Worm (Caenorhabditis elegans) whole organism, L2 larva: ENCODE data around the gene ver-3.

Experiments
- C34F6.9 ChIP-seq: fragments of 150-350 bp; optimal IDR thresholded peaks from 2 replicates; lab custom pipeline; 2014; ENCODE audit warnings: missing biosample characterization, missing genetic modification characterization
- F13H6.1 ChIP-seq: sonication (generic microtip); optimal IDR thresholded peaks from 2 replicates; lab custom pipeline; 2016; ENCODE audit warnings: missing genetic modification characterization, missing compliant biosample characterization
- R02D3.7 ChIP-seq: fragments of 150-350 bp; optimal IDR thresholded peaks from 2 replicates; lab custom pipeline; 2014; ENCODE audit warnings: missing biosample characterization, missing genetic modification characterization
- Y55F3AM.14 ChIP-seq: fragments of 200-800 bp; sonication (Bioruptor generic); optimal IDR thresholded peaks from 2 replicates; lab custom pipeline; 2018; ENCODE audit warnings: mild to moderate bottlenecking, missing genetic modification characterization, missing compliant biosample characterization
- ZK546.5 ChIP-seq: sonication (generic microtip); optimal IDR thresholded peaks from 2 replicates; lab custom pipeline; 2017; ENCODE audit warnings: missing biosample characterization, missing genetic modification characterization
- ama-1 ChIP-seq: fragments of 150-350 bp; optimal IDR thresholded peaks from 2 replicates; lab custom pipeline; 2018; ENCODE audit warnings: inconsistent platforms
- blmp-1 ChIP-seq: sonication (generic microtip); optimal IDR thresholded peaks from 2 replicates; lab custom pipeline; 2017; ENCODE audit warnings: missing genetic modification characterization, mild to moderate bottlenecking, missing compliant biosample characterization, antibody characterized with exemption, moderate library complexity; ENCODE audit not compliant: insufficient read depth
- crh-2 ChIP-seq: sonication (generic microtip); optimal IDR thresholded peaks from 2 replicates; lab custom pipeline; 2017; ENCODE audit warnings: missing biosample characterization, missing genetic modification characterization
- dmd-4 ChIP-seq: sonication (generic microtip); optimal IDR thresholded peaks from 2 replicates; lab custom pipeline; 2017; ENCODE audit warnings: missing biosample characterization, missing genetic modification characterization
- egl-27 ChIP-seq: sonication (generic microtip); optimal IDR thresholded peaks from 3 replicates; lab custom pipeline; 2017; ENCODE audit warnings: missing biosample characterization, missing genetic modification reagents, missing genetic modification characterization
- elt-1 ChIP-seq: fragments of 150-350 bp; optimal IDR thresholded peaks from 2 replicates; lab custom pipeline; 2014; ENCODE audit warnings: missing biosample characterization, missing genetic modification characterization
- elt-3 ChIP-seq: sonication (generic microtip); optimal IDR thresholded peaks from 2 replicates; lab custom pipeline; 2017; ENCODE audit warnings: missing biosample characterization, missing genetic modification characterization
- fos-1 ChIP-seq: fragments of 150-350 bp; optimal IDR thresholded peaks from 2 replicates; lab custom pipeline; 2014; ENCODE audit warnings: missing biosample characterization, missing genetic modification characterization
- gmeb-1 ChIP-seq: fragments of 150-350 bp; optimal IDR thresholded peaks from 2 replicates; lab custom pipeline; 2014; ENCODE audit warnings: missing biosample characterization, missing genetic modification characterization
- lin-13 ChIP-seq: fragments of 150-350 bp; optimal IDR thresholded peaks from 2 replicates; lab custom pipeline; 2014; ENCODE audit warnings: missing biosample characterization, missing genetic modification reagents, missing genetic modification characterization
- lin-39 ChIP-seq: fragments of 150-350 bp; optimal IDR thresholded peaks from 2 replicates; lab custom pipeline; 2014; ENCODE audit warnings: missing biosample characterization, missing genetic modification reagents, missing genetic modification characterization
- mdl-1 ChIP-seq, 2 experiments: fragments of 150-350 bp in 1 of 2; sonication (generic microtip) in 1 of 2; optimal IDR thresholded peaks; 2 replicates each; lab custom pipeline; 2017; ENCODE audit warnings: missing biosample characterization in 2 of 2, missing genetic modification characterization in 2 of 2
- nhr-10 ChIP-seq: sonication (generic microtip); optimal IDR thresholded peaks from 2 replicates; lab custom pipeline; 2017; ENCODE audit warnings: missing biosample characterization, missing genetic modification characterization
- nhr-11 ChIP-seq: fragments of 150-350 bp; optimal IDR thresholded peaks from 2 replicates; lab custom pipeline; 2014; ENCODE audit warnings: missing biosample characterization, missing genetic modification characterization
- nhr-12 ChIP-seq: fragments of 150-350 bp; optimal IDR thresholded peaks from 2 replicates; lab custom pipeline; 2014; ENCODE audit warnings: missing biosample characterization, missing genetic modification characterization
- nhr-21 ChIP-seq: fragments of 150-350 bp; optimal IDR thresholded peaks from 2 replicates; lab custom pipeline; 2014; ENCODE audit warnings: missing biosample characterization, missing genetic modification characterization
- nhr-25 ChIP-seq: fragments of 150-350 bp; sonication (generic microtip); optimal IDR thresholded peaks from 3 replicates; lab custom pipeline; 2014; ENCODE audit warnings: missing biosample characterization, missing genetic modification characterization
- nhr-6 ChIP-seq: fragments of 150-350 bp; optimal IDR thresholded peaks from 2 replicates; lab custom pipeline; 2014; ENCODE audit warnings: missing biosample characterization, missing genetic modification characterization
- sem-4 ChIP-seq: fragments of 150-350 bp; optimal IDR thresholded peaks from 2 replicates; lab custom pipeline; 2014; ENCODE audit warnings: missing biosample characterization, missing genetic modification reagents, missing genetic modification characterization
- skn-1 ChIP-seq: sonication (generic microtip); optimal IDR thresholded peaks from 2 replicates; lab custom pipeline; 2017; ENCODE audit warnings: missing biosample characterization, missing genetic modification characterization
- sma-3 ChIP-seq: sonication (generic microtip); optimal IDR thresholded peaks from 2 replicates; lab custom pipeline; 2016; ENCODE audit warnings: missing genetic modification reagents, missing genetic modification characterization, missing compliant biosample characterization
- sma-9 ChIP-seq, 2 experiments: fragments of 150-350 bp in 1 of 2; sonication (generic microtip) in 1 of 2; optimal IDR thresholded peaks; 2 replicates each; lab custom pipeline; 2014 to 2016; ENCODE audit warnings: missing genetic modification characterization in 2 of 2, mild to moderate bottlenecking in 1 of 2, missing biosample characterization in 1 of 2, missing compliant biosample characterization in 1 of 2, missing genetic modification reagents in 1 of 2, moderate library complexity in 1 of 2
- unc-55 ChIP-seq: fragments of 150-350 bp; sonication (generic microtip); optimal IDR thresholded peaks from 3 replicates; lab custom pipeline; 2014; ENCODE audit warnings: missing biosample characterization, missing genetic modification reagents, missing genetic modification characterization
- ztf-1 ChIP-seq: fragments of 200-800 bp; sonication (Bioruptor generic); conservative IDR thresholded peaks from 2 replicates; pipeline ENCODE4 v1.3.6; 2022; ENCODE audit warnings: missing genetic modification characterization, missing compliant biosample characterization
- ztf-11 ChIP-seq: sonication (generic microtip); optimal IDR thresholded peaks from 2 replicates; lab custom pipeline; 2017; ENCODE audit warnings: missing biosample characterization, missing genetic modification characterization

The ver-3 gene

DNA sequence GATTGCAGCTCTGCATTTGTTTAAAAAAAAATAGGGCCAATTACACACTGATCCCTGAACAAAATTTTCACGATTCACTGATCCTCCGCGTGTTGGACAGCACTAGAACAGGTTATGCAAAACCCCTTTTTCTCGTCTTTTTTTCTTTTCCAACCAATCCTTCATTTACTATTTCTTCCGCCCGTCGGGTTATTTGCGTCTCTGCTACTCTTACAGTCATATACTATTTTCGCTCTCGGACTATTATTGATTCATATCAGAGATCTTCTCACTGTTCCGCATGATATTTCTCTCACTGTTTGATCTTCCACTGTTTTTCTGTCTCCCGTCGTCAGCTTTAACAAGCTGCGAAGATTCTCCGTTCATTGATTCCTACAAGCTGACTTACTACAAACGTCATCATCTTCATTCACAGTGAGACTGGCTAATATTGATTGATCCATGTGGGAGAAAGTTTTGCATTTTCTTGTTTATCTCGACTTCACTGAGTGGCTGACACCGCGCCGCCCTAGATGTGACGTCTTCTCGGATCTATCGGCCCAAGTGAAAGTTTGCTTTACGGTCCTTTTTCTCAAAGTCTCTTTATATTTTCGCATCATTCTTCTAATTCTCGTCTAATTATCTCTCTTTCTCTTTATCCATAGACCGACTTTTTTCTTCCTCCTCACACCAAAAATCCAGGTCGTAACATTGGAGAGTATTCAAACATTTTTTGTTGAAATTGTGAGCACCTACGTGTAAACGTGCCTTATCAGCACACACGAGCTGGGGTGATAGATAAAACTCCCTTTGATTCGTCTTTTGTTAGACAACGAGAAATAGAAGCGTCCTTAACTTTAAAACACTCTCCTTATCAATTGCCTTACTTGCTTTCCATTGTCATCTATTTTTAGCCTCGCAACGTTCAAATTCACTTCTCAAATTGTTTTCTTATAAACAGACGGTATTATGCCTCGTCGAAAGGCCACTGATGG is 44.1 kb downstream of the ver-3 start:
- TF ChIP-seq sem-4 (peak; percentile 34), nhr-25 (no peak), sma-9 (GFP tag; optimal IDR thresholded peaks at IDR 0.05; lab: Kevin White, UChicago) (peak; percentile 26), sma-9 (tag; optimal IDR thresholded peaks at IDR 0.05; lab: Kevin White, UChicago) (no peak), fos-1 (tag; lab: Kevin White, UChicago) (peak; percentile 59), F13H6.1 (peak; percentile 36), ama-1 (lab: Kevin White, UChicago) (no peak), blmp-1 (tag; lab: Kevin White, UChicago) (peak; percentile 89), crh-2 (tag; lab: Kevin White, UChicago) (peak; percentile 75), lin-13 (no peak), mdl-1 (tag; optimal IDR thresholded peaks at IDR 0.05; lab: Kevin White, UChicago) (peak in 1 of 2 experiments; percentile 0), nhr-21 (peak; percentile 35)

DNA sequence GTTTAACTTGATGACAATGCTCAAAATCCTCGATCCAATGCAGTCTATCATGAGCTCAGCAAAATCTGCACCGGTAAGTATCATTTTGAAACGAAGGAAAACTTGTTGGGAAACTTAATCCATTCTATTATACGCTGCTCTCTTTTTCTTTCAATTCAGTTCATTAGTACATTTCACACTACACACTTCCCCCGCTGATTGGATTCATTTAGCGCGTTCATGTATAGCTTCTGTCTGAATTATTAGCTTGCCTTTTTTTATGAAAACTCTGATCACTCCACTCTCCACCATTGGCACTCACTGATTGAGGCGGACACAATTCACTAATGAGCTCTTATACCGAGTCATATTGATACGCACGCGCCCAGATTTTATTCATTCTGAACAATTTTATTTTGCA is 45.9 kb downstream of the ver-3 start:
- TF ChIP-seq nhr-21 (no peak), elt-1 (tag; lab: Kevin White, UChicago) (no peak), sma-3 (GFP tag; lab: Kevin White, UChicago) (no peak), nhr-6 (tag; lab: Kevin White, UChicago) (no peak), C34F6.9 (tag; lab: Kevin White, UChicago) (no peak)
- TF ChIP-seq, all 48 proteins: peak for 0

DNA sequence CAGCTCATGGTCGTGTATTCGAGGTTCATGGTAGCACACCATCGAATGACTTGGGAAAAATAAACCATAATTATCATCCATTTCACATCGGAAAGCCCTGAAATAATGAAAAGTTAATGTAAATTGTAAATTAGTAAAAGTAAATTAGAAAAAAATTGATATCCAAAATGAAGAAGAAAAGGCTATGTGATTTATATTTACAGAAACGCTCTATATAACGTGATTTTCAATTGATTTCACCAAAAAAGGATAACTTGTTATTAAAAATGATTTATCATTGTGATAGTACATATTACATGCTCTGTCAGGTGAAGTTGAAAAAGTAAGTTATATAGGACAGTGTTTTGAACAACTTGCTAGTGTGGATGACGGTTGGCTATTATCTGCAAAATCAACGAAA is 50.5 kb downstream of the ver-3 start, which contains the start of gene C09F12.3:
Gene C09F12.3 (minus strand): TSS at position 101 of the 400 bp plus-strand sequence.
- TF ChIP-seq ztf-11 (tag; lab: Kevin White, UChicago): no peak
- TF ChIP-seq unc-55: no peak
- no peak for TF ChIP-seq sma-3 (GFP tag; lab: Kevin White, UChicago)
- TF ChIP-seq egl-27 (tag; lab: Kevin White, UChicago): no peak
- no peak for TF ChIP-seq nhr-25
- TF ChIP-seq nhr-12 (tag; lab: Kevin White, UChicago): no peak
- no peak for TF ChIP-seq skn-1 (tag; lab: Kevin White, UChicago)
- no peak for TF ChIP-seq F13H6.1
- no peak for TF ChIP-seq blmp-1 (tag; lab: Kevin White, UChicago)
- TF ChIP-seq elt-3: no peak
- no peak for TF ChIP-seq mdl-1 (tag; optimal IDR thresholded peaks at IDR 0.05; lab: Kevin White, UChicago)
- TF ChIP-seq ZK546.5 (tag; lab: Kevin White, UChicago): no peak
- TF ChIP-seq gmeb-1 (tag; lab: Kevin White, UChicago): no peak
- no peak for TF ChIP-seq lin-39 (tag; lab: Kevin White, UChicago)
- no peak for TF ChIP-seq Y55F3AM.14 (GFP tag; lab: Kevin White, UChicago)
- TF ChIP-seq nhr-10: no peak

ce11 chrX:11047183-11047582 is 54.9 kb downstream of the ver-3 start, which contains the start of gene clc-1:
clc-1 (plus strand) TSS chrX:11047446.
- no peak for TF ChIP-seq ztf-1 (GFP tag; lab: Robert Waterston, UW)
- peak; percentile 44 for TF ChIP-seq gmeb-1 (tag; lab: Kevin White, UChicago)
- TF ChIP-seq nhr-10: no peak
- peak; percentile 84 for TF ChIP-seq crh-2 (tag; lab: Kevin White, UChicago)
- peak; percentile 50 for TF ChIP-seq sma-9 (GFP tag; optimal IDR thresholded peaks at IDR 0.05; lab: Kevin White, UChicago)
- TF ChIP-seq sma-9 (tag; optimal IDR thresholded peaks at IDR 0.05; lab: Kevin White, UChicago): no peak
- TF ChIP-seq R02D3.7 (tag; lab: Kevin White, UChicago): no peak
- TF ChIP-seq dmd-4 (tag; lab: Kevin White, UChicago): no peak
- TF ChIP-seq sem-4: no peak
- TF ChIP-seq F13H6.1: peak; percentile 38
- no peak for TF ChIP-seq ama-1 (lab: Kevin White, UChicago)
- TF ChIP-seq nhr-11: no peak
- TF ChIP-seq fos-1 (tag; lab: Kevin White, UChicago): peak; percentile 98
